Worm (Caenorhabditis elegans): ENCODE results near the gene K01D12.1.

DNA sequence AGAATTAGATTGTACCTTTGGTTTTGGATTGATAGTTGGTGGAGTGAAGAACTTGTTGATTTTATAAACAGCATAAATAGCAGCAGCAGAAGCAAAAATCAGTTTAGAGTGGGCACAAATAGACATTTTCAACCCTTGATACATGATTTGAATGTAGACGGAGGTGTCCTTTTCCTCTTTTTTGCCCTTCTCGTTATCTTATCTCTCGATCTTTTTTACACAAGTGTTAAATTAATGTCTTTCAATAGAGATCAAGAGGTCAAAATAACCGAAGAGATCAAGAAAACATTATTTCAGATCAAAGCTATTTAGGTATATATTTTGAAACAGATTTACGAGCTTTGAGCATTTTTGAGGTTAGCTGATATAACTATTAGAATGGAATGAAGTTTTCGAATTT, 34.6 kb downstream of the K01D12.1 start, which contains the start of gene cdr-7:
- TF ChIP-seq die-1 (tag; optimal IDR thresholded peaks at IDR 0.05) (no peak), F39B2.1 (GFP tag; IDR thresholded peaks at IDR 0.05) (no peak), F55B11.4 (tag; optimal IDR thresholded peaks at IDR 0.05; ENCODE audit: borderline replicate concordance, insufficient read depth) (no peak), unc-62 (GFP tag; optimal IDR thresholded peaks at IDR 0.05) (no peak), snpc-4 (GFP tag; optimal IDR thresholded peaks at IDR 0.05) (no peak), snpc-4 (tag; optimal IDR thresholded peaks at IDR 0.05) (no peak), B0019.2 (GFP tag; conservative IDR thresholded peaks at IDR 0.05) (no peak), let-526 (GFP tag; IDR thresholded peaks at IDR 0.05) (no peak), attf-6 (GFP tag; IDR thresholded peaks at IDR 0.05) (no peak), ztf-22 (GFP tag; optimal IDR thresholded peaks at IDR 0.05) (no peak), ets-4 (GFP tag; optimal IDR thresholded peaks at IDR 0.05) (no peak), athp-1 (tag; optimal IDR thresholded peaks at IDR 0.05) (no peak), egrh-3 (GFP tag; IDR thresholded peaks at IDR 0.05) (no peak), lin-54 (GFP tag; optimal IDR thresholded peaks at IDR 0.05) (no peak)

Measured in whole organism, young adult.